Worm (Caenorhabditis elegans) whole organism, late embryonic: ENCODE results near the gene B0495.7.

ENCODE experiments used
- C08G9.2 ChIP-seq: sonication (generic microtip); optimal IDR thresholded peaks from 2 replicates; lab custom pipeline; 2016; ENCODE audit warnings: mild to moderate bottlenecking, missing genetic modification characterization, moderate library complexity, missing compliant biosample characterization
- K09A11.1 ChIP-seq: sonication (generic microtip); optimal IDR thresholded peaks from 2 replicates; lab custom pipeline; 2017; ENCODE audit warnings: antibody characterized with exemption, mild to moderate bottlenecking, missing genetic modification characterization, missing compliant biosample characterization; ENCODE audit not compliant: insufficient read depth
- T23F11.4 ChIP-seq: fragments of 200-800 bp; sonication (Bioruptor generic); optimal IDR thresholded peaks from 2 replicates; lab custom pipeline; 2018; ENCODE audit warnings: mild to moderate bottlenecking, missing genetic modification characterization, missing compliant biosample characterization
- ama-1 ChIP-seq: fragments of 150-350 bp; optimal IDR thresholded peaks from 2 replicates; lab custom pipeline; 2014
- ceh-14 ChIP-seq: sonication (generic microtip); optimal IDR thresholded peaks from 2 replicates; lab custom pipeline; 2016; ENCODE audit warnings: missing genotype, missing genetic modification characterization, missing compliant biosample characterization
- ceh-18 ChIP-seq: sonication (generic microtip); optimal IDR thresholded peaks from 2 replicates; lab custom pipeline; 2016; ENCODE audit warnings: missing genetic modification characterization, missing compliant biosample characterization
- ceh-19 ChIP-seq: fragments of 200-800 bp; sonication (Bioruptor generic); optimal IDR thresholded peaks from 2 replicates; lab custom pipeline; 2018; ENCODE audit warnings: mild to moderate bottlenecking, missing genetic modification characterization, missing compliant biosample characterization
- ceh-30 ChIP-seq: fragments of 150-350 bp; optimal IDR thresholded peaks from 2 replicates; lab custom pipeline; 2014; ENCODE audit warnings: missing biosample characterization, missing genetic modification characterization
- ceh-45 ChIP-seq: fragments of 200-800 bp; sonication (Bioruptor generic); IDR thresholded peaks from 2 replicates; pipeline ENCODE4 v1.3.6; 2022; ENCODE audit warnings: missing genetic modification reagents, missing genetic modification characterization, missing compliant biosample characterization
- ceh-48 ChIP-seq: sonication (generic microtip); optimal IDR thresholded peaks from 2 replicates; lab custom pipeline; 2016; ENCODE audit warnings: missing genetic modification characterization, inconsistent platforms, missing compliant biosample characterization
- ceh-9 ChIP-seq: sonication (generic microtip); optimal IDR thresholded peaks from 2 replicates; lab custom pipeline; 2016; ENCODE audit warnings: mild to moderate bottlenecking, missing genetic modification characterization, inconsistent platforms, missing compliant biosample characterization
- dmd-4 ChIP-seq: sonication (generic microtip); optimal IDR thresholded peaks from 2 replicates; lab custom pipeline; 2016; ENCODE audit warnings: borderline replicate concordance, missing genetic modification characterization, missing compliant biosample characterization
- elt-4 ChIP-seq: sonication (generic microtip); optimal IDR thresholded peaks from 2 replicates; lab custom pipeline; 2016; ENCODE audit warnings: missing genetic modification characterization, missing compliant biosample characterization
- ets-4 ChIP-seq: sonication (generic microtip); optimal IDR thresholded peaks from 2 replicates; lab custom pipeline; 2016; ENCODE audit warnings: missing genetic modification characterization, missing compliant biosample characterization
- fkh-10 ChIP-seq: fragments of 150-350 bp; optimal IDR thresholded peaks from 2 replicates; lab custom pipeline; 2014; ENCODE audit warnings: missing biosample characterization, missing genetic modification reagents, missing genetic modification characterization
- gmeb-2 ChIP-seq: sonication (generic microtip); optimal IDR thresholded peaks from 2 replicates; lab custom pipeline; 2016; ENCODE audit warnings: missing genetic modification characterization, inconsistent platforms, missing compliant biosample characterization
- hlh-15 ChIP-seq: sonication (generic microtip); optimal IDR thresholded peaks from 2 replicates; lab custom pipeline; 2016; ENCODE audit warnings: missing genetic modification characterization, missing compliant biosample characterization
- hlh-30 ChIP-seq: sonication (generic microtip); optimal IDR thresholded peaks from 2 replicates; lab custom pipeline; 2017; ENCODE audit warnings: antibody characterized with exemption, missing genetic modification characterization, missing compliant biosample characterization; ENCODE audit not compliant: insufficient read depth
- madf-2 ChIP-seq: sonication (generic microtip); optimal IDR thresholded peaks from 2 replicates; lab custom pipeline; 2017; ENCODE audit warnings: missing genetic modification characterization, missing compliant biosample characterization
- nfya-1 ChIP-seq: sonication (generic microtip); optimal IDR thresholded peaks from 2 replicates; lab custom pipeline; 2017; ENCODE audit warnings: missing genetic modification characterization, mild to moderate bottlenecking, missing compliant biosample characterization, antibody characterized with exemption, moderate library complexity
- nhr-232 ChIP-seq: sonication (generic microtip); optimal IDR thresholded peaks from 2 replicates; lab custom pipeline; 2016; ENCODE audit warnings: missing genetic modification characterization, missing compliant biosample characterization
- odd-2 ChIP-seq: sonication (generic microtip); optimal IDR thresholded peaks from 2 replicates; lab custom pipeline; 2017; ENCODE audit warnings: antibody characterized with exemption, mild to moderate bottlenecking, missing genetic modification characterization, missing compliant biosample characterization
- pag-3 ChIP-seq: sonication (generic microtip); optimal IDR thresholded peaks from 2 replicates; lab custom pipeline; 2016; ENCODE audit warnings: missing compliant biosample characterization, missing genetic modification characterization, borderline replicate concordance
- pat-9 ChIP-seq: fragments of 200-800 bp; sonication (Bioruptor generic); optimal IDR thresholded peaks from 2 replicates; lab custom pipeline; 2018; ENCODE audit warnings: mild to moderate bottlenecking, missing genetic modification characterization, moderate library complexity, missing compliant biosample characterization
- pax-1 ChIP-seq: fragments of 150-350 bp; optimal IDR thresholded peaks from 2 replicates; lab custom pipeline; 2014; ENCODE audit warnings: missing biosample characterization, missing genetic modification characterization
- ref-2 ChIP-seq: sonication (generic microtip); optimal IDR thresholded peaks from 2 replicates; lab custom pipeline; 2016; ENCODE audit warnings: missing genetic modification characterization, missing compliant biosample characterization
- rnt-1 ChIP-seq: sonication (generic microtip); optimal IDR thresholded peaks from 2 replicates; lab custom pipeline; 2016; ENCODE audit warnings: missing genetic modification characterization, missing compliant biosample characterization
- sox-4 ChIP-seq: sonication (generic microtip); optimal IDR thresholded peaks from 2 replicates; lab custom pipeline; 2017; ENCODE audit warnings: mild to moderate bottlenecking, missing genetic modification characterization, inconsistent platforms, missing compliant biosample characterization
- tbx-2 ChIP-seq: sonication (generic microtip); optimal IDR thresholded peaks from 2 replicates; lab custom pipeline; 2016; ENCODE audit warnings: missing genetic modification characterization, missing compliant biosample characterization
- unc-42 ChIP-seq: sonication (generic microtip); optimal IDR thresholded peaks from 2 replicates; lab custom pipeline; 2016; ENCODE audit warnings: missing genotype, missing genetic modification characterization, missing compliant biosample characterization
- unc-55 ChIP-seq: sonication (generic microtip); optimal IDR thresholded peaks from 2 replicates; lab custom pipeline; 2017; ENCODE audit warnings: missing biosample characterization, missing genetic modification reagents, missing genetic modification characterization
- unc-86 ChIP-seq: sonication (generic microtip); optimal IDR thresholded peaks from 2 replicates; lab custom pipeline; 2016; ENCODE audit warnings: missing genetic modification characterization, missing compliant biosample characterization

The B0495.7 gene

ce11 chrII:7722784-7723183 lies 17.8 kb upstream of the B0495.7 start:
- peak; percentile 53 for TF ChIP-seq unc-55 (GFP tag; lab: Kevin White, UChicago)
- TF ChIP-seq ceh-45 (GFP tag; lab: Robert Waterston, UW): no peak
- peak; percentile 61 for TF ChIP-seq rnt-1 (tag; lab: Kevin White, UChicago)
- peak; percentile 62 for TF ChIP-seq ceh-18

- no peak for TF ChIP-seq ceh-45 (GFP tag; lab: Robert Waterston, UW)
- no peak for TF ChIP-seq K09A11.1 (tag; lab: Kevin White, UChicago)
- TF ChIP-seq ets-4: no peak
- no peak for TF ChIP-seq ceh-48
- no peak for TF ChIP-seq ceh-19 (GFP tag; lab: Kevin White, UChicago)
- TF ChIP-seq hlh-30 (tag; lab: Kevin White, UChicago): peak; percentile 42
- TF ChIP-seq unc-55 (GFP tag; lab: Kevin White, UChicago): peak; percentile 39
- no peak for TF ChIP-seq hlh-15 (tag; lab: Kevin White, UChicago)
- TF ChIP-seq odd-2 (tag; lab: Kevin White, UChicago): no peak
- TF ChIP-seq C08G9.2 (tag; lab: Kevin White, UChicago): no peak
Observed at ce11 chrII:7720479-7720878, 15.4 kb upstream of the B0495.7 start.

- TF ChIP-seq unc-42 (tag; lab: Kevin White, UChicago) (peak; percentile 73), unc-55 (GFP tag; lab: Kevin White, UChicago) (peak; percentile 18), ama-1 (lab: Kevin White, UChicago) (no peak)
Observed at ce11 chrII:7719039-7719438, 14.0 kb upstream of the B0495.7 start.

- TF ChIP-seq madf-2 (tag; lab: Kevin White, UChicago) (no peak), pag-3 (tag; lab: Kevin White, UChicago) (no peak), hlh-15 (tag; lab: Kevin White, UChicago) (no peak)
- TF ChIP-seq, all 69 proteins: peak for 0
Observed at ce11 chrII:7718491-7718890, 13.5 kb upstream of the B0495.7 start, which contains the start of gene cpna-5. Gene cpna-5, minus strand, starts transcription at chrII:7718591.

- TF ChIP-seq unc-42 (tag; lab: Kevin White, UChicago) (peak; percentile 81), ama-1 (lab: Kevin White, UChicago) (no peak), nfya-1 (tag; lab: Kevin White, UChicago) (no peak), unc-86 (tag; lab: Kevin White, UChicago) (no peak), T23F11.4 (GFP tag; lab: Kevin White, UChicago) (no peak)
Observed at ce11 chrII:7716112-7716511, 11.1 kb upstream of the B0495.7 start.

ce11 chrII:7714614-7715186 lies 9.7 kb upstream of the B0495.7 start:
- TF ChIP-seq madf-2 (tag; lab: Kevin White, UChicago) (no peak), unc-42 (tag; lab: Kevin White, UChicago) (peak; percentile 81)

ce11 chrII:7709301-7709754 lies 4.3 kb upstream of the B0495.7 start, which contains the start of gene sre-1:
Gene sre-1, plus strand, starts transcription at chrII:7709704.
- no peak for TF ChIP-seq ceh-18
- no peak for TF ChIP-seq hlh-15 (tag; lab: Kevin White, UChicago)
- no peak for TF ChIP-seq dmd-4 (tag; lab: Kevin White, UChicago)
- TF ChIP-seq T23F11.4 (GFP tag; lab: Kevin White, UChicago): no peak
- TF ChIP-seq unc-55 (GFP tag; lab: Kevin White, UChicago): no peak
- TF ChIP-seq ceh-9 (tag; lab: Kevin White, UChicago): no peak
- TF ChIP-seq C08G9.2 (tag; lab: Kevin White, UChicago): no peak
- TF ChIP-seq sox-4 (tag; lab: Kevin White, UChicago): no peak
- no peak for TF ChIP-seq ceh-14 (tag; lab: Kevin White, UChicago)
- TF ChIP-seq ceh-30: no peak
- TF ChIP-seq ref-2 (tag; lab: Kevin White, UChicago): no peak
- no peak for TF ChIP-seq pax-1 (tag; lab: Kevin White, UChicago)
- no peak for TF ChIP-seq elt-4 (tag; lab: Kevin White, UChicago)
- no peak for TF ChIP-seq tbx-2 (tag; lab: Kevin White, UChicago)
- no peak for TF ChIP-seq ama-1 (lab: Kevin White, UChicago)
- TF ChIP-seq gmeb-2 (tag; lab: Kevin White, UChicago): no peak
- TF ChIP-seq fkh-10 (GFP tag; lab: Kevin White, UChicago): no peak
- no peak for TF ChIP-seq pat-9 (tag; lab: Kevin White, UChicago)
- no peak for TF ChIP-seq nhr-232 (tag; lab: Kevin White, UChicago)
